Worm (Caenorhabditis elegans) whole organism, early embryonic: ENCODE data around the gene abf-3.
"Not testable (repeated sequence)": the region's sequence is repeated elsewhere in the genome, so short reads cannot be mapped to it uniquely, and the experiment has no call there.

ENCODE experiments used
- B0310.2 ChIP-seq: sonication (generic microtip); optimal IDR thresholded peaks from 2 replicates; lab custom pipeline; 2016; ENCODE audit warnings: mild to moderate bottlenecking, missing genetic modification characterization, missing compliant biosample characterization
- F13C5.2 ChIP-seq: sonication (generic microtip); optimal IDR thresholded peaks from 2 replicates; lab custom pipeline; 2017; ENCODE audit warnings: mild to moderate bottlenecking, missing genetic modification characterization, inconsistent platforms, missing compliant biosample characterization
- aly-1 ChIP-seq: sonication (generic microtip); optimal IDR thresholded peaks from 2 replicates; lab custom pipeline; 2016; ENCODE audit warnings: missing genetic modification characterization, missing compliant biosample characterization
- ama-1 ChIP-seq: fragments of 150-350 bp; optimal IDR thresholded peaks from 2 replicates; lab custom pipeline; 2014
- ceh-13 ChIP-seq: fragments of 200-800 bp; sonication (Bioruptor generic); optimal IDR thresholded peaks from 2 replicates; lab custom pipeline; 2018; ENCODE audit warnings: mild to moderate bottlenecking, missing genetic modification characterization, missing compliant biosample characterization
- ceh-36 ChIP-seq: sonication (generic microtip); optimal IDR thresholded peaks from 2 replicates; lab custom pipeline; 2016; ENCODE audit warnings: missing genetic modification characterization, inconsistent platforms, missing compliant biosample characterization
- ets-7 ChIP-seq: sonication (generic microtip); optimal IDR thresholded peaks from 2 replicates; lab custom pipeline; 2016; ENCODE audit warnings: missing genotype, missing genetic modification characterization, missing compliant biosample characterization
- flt-1 ChIP-seq: fragments of 200-800 bp; sonication (Bioruptor generic); IDR thresholded peaks from 2 replicates; pipeline ENCODE4 v1.3.6; 2022; ENCODE audit warnings: missing genetic modification characterization, missing compliant biosample characterization
- hmbx-1 ChIP-seq: sonication (generic microtip); optimal IDR thresholded peaks from 2 replicates; lab custom pipeline; 2016; ENCODE audit warnings: mild to moderate bottlenecking, missing genetic modification characterization, missing compliant biosample characterization
- hmg-4 ChIP-seq: fragments of 200-800 bp; sonication (Bioruptor generic); optimal IDR thresholded peaks from 2 replicates; lab custom pipeline; 2018; ENCODE audit warnings: mild to moderate bottlenecking, missing genetic modification characterization, missing compliant biosample characterization
- hnd-1 ChIP-seq: sonication (generic microtip); optimal IDR thresholded peaks from 2 replicates; lab custom pipeline; 2016; ENCODE audit warnings: missing genetic modification characterization, missing compliant biosample characterization
- pes-1 ChIP-seq: fragments of 200-800 bp; sonication (Bioruptor generic); IDR thresholded peaks from 2 replicates; pipeline ENCODE4 v1.3.6; 2022; ENCODE audit warnings: missing genetic modification reagents, missing genetic modification characterization, missing compliant biosample characterization
- scrt-1 ChIP-seq: fragments of 200-800 bp; sonication (Bioruptor generic); IDR thresholded peaks from 2 replicates; pipeline ENCODE4 v1.3.6; 2022; ENCODE audit warnings: missing genetic modification characterization, missing compliant biosample characterization
- sea-1 ChIP-seq: fragments of 200-800 bp; sonication (Bioruptor generic); conservative IDR thresholded peaks from 2 replicates; pipeline ENCODE4 v1.3.6; 2022; ENCODE audit warnings: missing genetic modification characterization, missing compliant biosample characterization
- tbx-11 ChIP-seq: fragments of 200-800 bp; sonication (Bioruptor generic); IDR thresholded peaks from 2 replicates; pipeline ENCODE4 v1.3.6; 2022; ENCODE audit warnings: missing genetic modification characterization, missing compliant biosample characterization
- tbx-37 ChIP-seq: fragments of 200-800 bp; sonication (Bioruptor generic); conservative IDR thresholded peaks from 2 replicates; pipeline ENCODE4 v1.3.6; 2022; ENCODE audit warnings: missing genetic modification reagents, missing genetic modification characterization, missing compliant biosample characterization
- tra-4 ChIP-seq: sonication (generic microtip); optimal IDR thresholded peaks from 2 replicates; lab custom pipeline; 2017; ENCODE audit warnings: missing genetic modification characterization, missing compliant biosample characterization

abf-3 gene

ce11 chrV:15803079-15803478 lies 14.6 kb downstream of the abf-3 start, which contains the start of gene srd-27:
srd-27 (plus strand) TSS chrV:15803379.
- TF ChIP-seq tbx-11 (GFP tag; lab: Robert Waterston, UW); B0310.2 (tag; lab: Kevin White, UChicago); flt-1: not testable (repeated sequence)

DNA sequence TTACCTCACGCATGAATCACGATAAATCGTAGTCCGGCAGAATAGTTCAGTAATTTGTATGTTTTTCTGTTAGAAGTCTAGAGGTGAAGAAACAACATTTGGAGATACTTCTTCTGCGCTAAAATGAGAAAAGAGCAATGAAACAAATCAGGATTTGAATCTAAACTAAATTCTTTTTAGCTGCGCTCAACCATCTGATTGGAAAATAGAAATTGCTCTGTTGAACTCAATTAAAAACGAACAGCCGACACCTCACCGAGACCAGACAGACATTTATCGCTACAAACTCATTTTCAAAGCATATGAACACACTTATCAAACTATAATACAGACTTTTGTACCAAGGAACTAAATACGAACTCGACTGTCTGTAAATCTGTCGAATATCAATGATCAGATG lies 15.0 kb downstream of the abf-3 start, which contains the start of gene T26E4.9:
Gene T26E4.9 (minus strand): TSS at position 101 of the 400 bp plus-strand sequence.
- TF ChIP-seq ceh-36, B0310.2, hnd-1 (tag; lab: Kevin White, UChicago): not testable (repeated sequence)

- TF ChIP-seq flt-1 (no peak), tra-4 (no peak), tbx-11 (GFP tag; lab: Robert Waterston, UW) (no peak), ets-7 (tag; lab: Kevin White, UChicago) (no peak), tbx-37 (GFP tag; lab: Robert Waterston, UW) (no peak), ceh-36 (tag; lab: Kevin White, UChicago) (no peak), hmbx-1 (no peak), ceh-13 (GFP tag; lab: Kevin White, UChicago) (no peak), hmg-4 (no peak), pes-1 (GFP tag; lab: Robert Waterston, UW) (no peak)
Measured at ce11 chrV:15798108-15798507, 19.5 kb downstream of the abf-3 start, which contains the start of gene T26E4.10. T26E4.10 (minus strand) TSS chrV:15798208.

ce11 chrV:15796087-15796486 lies 21.6 kb downstream of the abf-3 start, which contains the start of gene nhr-223:
nhr-223 (plus strand) TSS chrV:15796387.
- TF ChIP-seq sea-1 (GFP tag; lab: Robert Waterston, UW), result no peak
- no peak for TF ChIP-seq aly-1 (tag; lab: Kevin White, UChicago)
- TF ChIP-seq flt-1, result no peak
- TF ChIP-seq scrt-1, result no peak
- TF ChIP-seq ets-7 (tag; lab: Kevin White, UChicago), result no peak
- TF ChIP-seq ama-1 (lab: Kevin White, UChicago), result no peak
- no peak for TF ChIP-seq B0310.2 (tag; lab: Kevin White, UChicago)
- no peak for TF ChIP-seq hnd-1 (tag; lab: Kevin White, UChicago)
- no peak for TF ChIP-seq ceh-36 (tag; lab: Kevin White, UChicago)
- no peak for TF ChIP-seq tra-4
- no peak for TF ChIP-seq hmg-4
- no peak for TF ChIP-seq F13C5.2 (tag; lab: Kevin White, UChicago)
- TF ChIP-seq ceh-13 (GFP tag; lab: Kevin White, UChicago), result no peak
- no peak for TF ChIP-seq tbx-37 (GFP tag; lab: Robert Waterston, UW)
- no peak for TF ChIP-seq pes-1 (GFP tag; lab: Robert Waterston, UW)
- TF ChIP-seq tbx-11 (GFP tag; lab: Robert Waterston, UW), result no peak

DNA sequence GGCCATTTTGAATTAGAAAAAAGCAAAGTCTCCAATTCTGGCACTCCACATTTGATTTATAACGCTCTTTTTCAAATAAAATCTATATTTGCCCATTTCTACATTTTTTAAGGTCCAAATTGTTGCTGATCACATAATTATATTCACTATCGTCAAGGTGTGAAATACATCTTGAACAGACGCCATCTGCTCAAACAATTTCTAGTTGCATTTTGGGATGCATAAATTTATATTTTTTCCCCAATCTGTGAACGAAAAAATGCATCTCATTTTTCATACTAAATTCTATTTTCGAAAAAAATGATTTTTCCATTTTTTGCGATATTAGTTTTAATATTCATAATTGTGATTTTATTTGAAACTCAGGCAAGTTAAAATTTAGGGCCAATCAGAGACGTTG lies 24.4 kb downstream of the abf-3 start, which contains the start of gene T26E4.7:
Gene T26E4.7 (plus strand): TSS at position 301 of the 400 bp plus-strand sequence.
- TF ChIP-seq aly-1 (tag; lab: Kevin White, UChicago) (no peak), ceh-13 (GFP tag; lab: Kevin White, UChicago) (no peak), ceh-36 (tag; lab: Kevin White, UChicago) (no peak), scrt-1 (no peak), ama-1 (lab: Kevin White, UChicago) (no peak), hmg-4 (no peak), tbx-37 (GFP tag; lab: Robert Waterston, UW) (no peak), tra-4 (no peak), flt-1 (no peak), F13C5.2 (tag; lab: Kevin White, UChicago) (no peak)

DNA sequence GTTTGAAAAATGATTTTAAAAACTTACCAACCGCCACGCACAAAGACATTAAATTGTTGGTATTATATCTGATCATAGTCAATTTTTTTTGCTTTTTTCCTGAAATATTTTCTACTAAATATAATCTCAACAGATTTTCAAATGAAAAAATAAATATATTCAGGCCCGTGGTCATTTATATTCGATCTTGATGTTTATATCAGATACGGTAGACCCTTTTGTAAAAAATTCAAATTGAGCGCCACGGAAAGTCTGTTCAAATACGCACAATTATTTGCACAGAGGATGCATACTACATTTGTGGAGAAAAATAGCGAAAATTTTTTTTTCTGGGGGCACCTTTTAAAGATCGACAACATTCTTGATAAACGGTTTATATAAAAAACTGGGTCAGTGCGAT lies 25.2 kb downstream of the abf-3 start, which contains the start of gene T26E4.4:
Gene T26E4.4 (minus strand): TSS at position 101 of the 400 bp plus-strand sequence.
- TF ChIP-seq hmbx-1, result no peak
- no peak for TF ChIP-seq ceh-36 (tag; lab: Kevin White, UChicago)
- TF ChIP-seq flt-1, result no peak
- TF ChIP-seq pes-1 (GFP tag; lab: Robert Waterston, UW), result no peak
- no peak for TF ChIP-seq tbx-37 (GFP tag; lab: Robert Waterston, UW)
- TF ChIP-seq aly-1 (tag; lab: Kevin White, UChicago), result no peak
- TF ChIP-seq F13C5.2 (tag; lab: Kevin White, UChicago), result no peak
- TF ChIP-seq ceh-13 (GFP tag; lab: Kevin White, UChicago), result no peak
- no peak for TF ChIP-seq ama-1 (lab: Kevin White, UChicago)

ce11 chrV:15782494-15782893 lies 35.2 kb downstream of the abf-3 start, which contains the start of gene T26E4.3:
T26E4.3 (plus strand) TSS chrV:15782794.
- TF ChIP-seq hnd-1 (tag; lab: Kevin White, UChicago), result no peak
- no peak for TF ChIP-seq ceh-13 (GFP tag; lab: Kevin White, UChicago)
- no peak for TF ChIP-seq F13C5.2 (tag; lab: Kevin White, UChicago)
- TF ChIP-seq ceh-36 (tag; lab: Kevin White, UChicago), result no peak
- no peak for TF ChIP-seq sea-1 (GFP tag; lab: Robert Waterston, UW)

DNA sequence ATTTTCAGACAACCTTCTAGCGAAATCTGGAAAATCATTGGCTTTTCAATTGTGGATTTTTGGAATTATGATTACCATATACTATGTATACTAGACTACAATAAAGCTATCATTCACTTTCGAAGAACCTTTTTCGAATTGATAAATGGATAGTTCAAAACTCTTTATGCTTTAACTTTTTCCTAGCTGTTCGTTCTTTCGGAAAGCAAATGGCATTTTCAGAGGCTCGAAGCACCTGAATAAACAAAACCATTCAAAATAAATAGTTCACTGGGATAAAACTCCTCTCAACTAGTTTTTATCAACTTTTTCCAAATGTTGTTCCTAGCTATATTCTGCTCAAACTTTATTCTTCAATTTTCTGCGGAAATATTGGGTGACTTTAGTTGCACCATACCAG lies 36.6 kb downstream of the abf-3 start, which contains the start of gene T26E4.2:
Gene T26E4.2 (plus strand): TSS at position 301 of the 400 bp plus-strand sequence.
- TF ChIP-seq hmbx-1 (no peak), F13C5.2 (tag; lab: Kevin White, UChicago) (no peak), hnd-1 (tag; lab: Kevin White, UChicago) (no peak), scrt-1 (no peak), tbx-11 (GFP tag; lab: Robert Waterston, UW) (no peak), B0310.2 (tag; lab: Kevin White, UChicago) (no peak), tbx-37 (GFP tag; lab: Robert Waterston, UW) (no peak), pes-1 (GFP tag; lab: Robert Waterston, UW) (no peak), ets-7 (tag; lab: Kevin White, UChicago) (no peak), hmg-4 (no peak), aly-1 (tag; lab: Kevin White, UChicago) (no peak), sea-1 (GFP tag; lab: Robert Waterston, UW) (no peak), ceh-13 (GFP tag; lab: Kevin White, UChicago) (no peak), ama-1 (lab: Kevin White, UChicago) (no peak), flt-1 (no peak), ceh-36 (tag; lab: Kevin White, UChicago) (no peak), tra-4 (no peak)
